Worm (Caenorhabditis elegans): ENCODE data around the gene hpo-40.

Gene hpo-40

DNA sequence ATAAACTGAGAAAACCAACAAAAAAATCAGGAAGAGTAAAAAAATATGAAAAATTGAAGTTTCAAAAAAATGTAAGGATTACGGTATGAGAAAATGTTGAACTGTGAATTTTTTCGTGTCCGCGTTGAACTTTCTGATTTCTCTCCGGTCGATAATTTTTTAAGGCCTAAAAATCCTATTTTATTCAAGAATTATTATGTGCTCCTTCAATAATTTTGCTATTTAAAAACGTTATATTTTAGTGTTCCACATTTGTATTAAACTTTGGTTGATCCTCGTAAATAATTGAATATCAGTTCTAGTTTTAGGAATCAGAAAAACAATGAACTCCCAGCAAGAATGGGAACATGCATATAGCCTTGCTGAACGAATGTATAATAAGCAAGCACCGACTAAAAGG is at the start of gene hpo-40:
Gene hpo-40 (plus strand): TSS at position 301 of the 400 bp plus-strand sequence.
- no peak for TF ChIP-seq tbx-37 (GFP tag; conservative IDR thresholded peaks at IDR 0.05)
- no peak for TF ChIP-seq hmg-4 (GFP tag; optimal IDR thresholded peaks at IDR 0.05)
- no peak for TF ChIP-seq ceh-36 (tag; optimal IDR thresholded peaks at IDR 0.05)
- TF ChIP-seq ceh-13 (GFP tag; optimal IDR thresholded peaks at IDR 0.05): no peak
- no peak for TF ChIP-seq ama-1 (optimal IDR thresholded peaks at IDR 0.05)
- TF ChIP-seq hnd-1 (tag; optimal IDR thresholded peaks at IDR 0.05): no peak
- TF ChIP-seq B0310.2 (tag; optimal IDR thresholded peaks at IDR 0.05): no peak
- no peak for TF ChIP-seq sea-1 (GFP tag; conservative IDR thresholded peaks at IDR 0.05)
- TF ChIP-seq tbx-11 (GFP tag; IDR thresholded peaks at IDR 0.05): no peak
- no peak for TF ChIP-seq scrt-1 (GFP tag; IDR thresholded peaks at IDR 0.05)
- TF ChIP-seq pes-1 (GFP tag; IDR thresholded peaks at IDR 0.05): no peak
- TF ChIP-seq flt-1 (GFP tag; IDR thresholded peaks at IDR 0.05): no peak
- no peak for TF ChIP-seq aly-1 (tag; optimal IDR thresholded peaks at IDR 0.05)
- no peak for TF ChIP-seq tra-4 (tag; optimal IDR thresholded peaks at IDR 0.05)
- no peak for TF ChIP-seq ets-7 (tag; optimal IDR thresholded peaks at IDR 0.05)
- TF ChIP-seq hmbx-1 (tag; optimal IDR thresholded peaks at IDR 0.05): no peak
- TF ChIP-seq F13C5.2 (tag; optimal IDR thresholded peaks at IDR 0.05): no peak

ce11 chrV:10166368-10166767 is 46.4 kb upstream of the hpo-40 start, which contains the start of gene C51E3.6:
Gene C51E3.6 (minus strand): TSS chrV:10166468.
- TF ChIP-seq ama-1 (optimal IDR thresholded peaks at IDR 0.05) (no peak), hmbx-1 (tag; optimal IDR thresholded peaks at IDR 0.05) (no peak), ets-7 (tag; optimal IDR thresholded peaks at IDR 0.05) (no peak), tbx-37 (GFP tag; conservative IDR thresholded peaks at IDR 0.05) (no peak), hnd-1 (tag; optimal IDR thresholded peaks at IDR 0.05) (no peak), ceh-36 (tag; optimal IDR thresholded peaks at IDR 0.05) (no peak), sea-1 (GFP tag; conservative IDR thresholded peaks at IDR 0.05) (no peak)

- TF ChIP-seq ama-1 (optimal IDR thresholded peaks at IDR 0.05) (no peak), ceh-13 (GFP tag; optimal IDR thresholded peaks at IDR 0.05) (no peak), F13C5.2 (tag; optimal IDR thresholded peaks at IDR 0.05) (no peak), hmg-4 (GFP tag; optimal IDR thresholded peaks at IDR 0.05) (no peak), hmbx-1 (tag; optimal IDR thresholded peaks at IDR 0.05) (no peak), tbx-37 (GFP tag; conservative IDR thresholded peaks at IDR 0.05) (no peak), tra-4 (tag; optimal IDR thresholded peaks at IDR 0.05) (no peak), hnd-1 (tag; optimal IDR thresholded peaks at IDR 0.05) (no peak), aly-1 (tag; optimal IDR thresholded peaks at IDR 0.05) (no peak), scrt-1 (GFP tag; IDR thresholded peaks at IDR 0.05) (no peak), ets-7 (tag; optimal IDR thresholded peaks at IDR 0.05) (no peak), sea-1 (GFP tag; conservative IDR thresholded peaks at IDR 0.05) (no peak)
Observed at ce11 chrV:10168870-10169269, 43.9 kb upstream of the hpo-40 start.

- TF ChIP-seq hnd-1 (tag; optimal IDR thresholded peaks at IDR 0.05) (no peak), flt-1 (GFP tag; IDR thresholded peaks at IDR 0.05) (no peak), tbx-37 (GFP tag; conservative IDR thresholded peaks at IDR 0.05) (no peak), ama-1 (optimal IDR thresholded peaks at IDR 0.05) (no peak), B0310.2 (tag; optimal IDR thresholded peaks at IDR 0.05) (no peak), aly-1 (tag; optimal IDR thresholded peaks at IDR 0.05) (no peak), sea-1 (GFP tag; conservative IDR thresholded peaks at IDR 0.05) (no peak), ets-7 (tag; optimal IDR thresholded peaks at IDR 0.05) (no peak)
Observed at ce11 chrV:10173653-10174052, 39.1 kb upstream of the hpo-40 start, which contains the start of gene egl-3. Gene egl-3 (minus strand): TSS chrV:10173753.

DNA sequence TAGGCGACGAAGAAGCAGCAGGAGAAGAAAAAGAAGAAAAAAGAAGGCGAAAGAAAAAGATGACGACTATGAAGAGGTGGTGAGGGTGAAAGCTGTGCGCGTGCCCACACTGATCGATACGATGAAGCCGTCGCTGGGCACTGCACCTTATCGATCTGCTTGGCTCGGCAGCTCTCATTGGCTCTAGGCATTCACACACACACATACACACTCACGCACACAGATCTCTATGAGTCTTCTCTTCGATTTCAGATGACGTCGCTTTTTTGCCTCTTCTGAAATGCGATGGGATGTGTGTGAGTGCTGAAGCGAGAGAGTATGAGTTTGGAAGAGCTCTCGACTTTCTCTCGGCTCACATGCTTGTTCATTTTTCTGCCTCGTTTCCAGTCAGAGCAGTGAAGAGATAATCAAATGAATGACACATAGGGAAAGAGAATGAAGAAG is 38.1 kb upstream of the hpo-40 start:
- TF ChIP-seq F13C5.2 (tag; optimal IDR thresholded peaks at IDR 0.05): no peak
- no peak for TF ChIP-seq pes-1 (GFP tag; IDR thresholded peaks at IDR 0.05)
- no peak for TF ChIP-seq ceh-36 (tag; optimal IDR thresholded peaks at IDR 0.05)
- no peak for TF ChIP-seq aly-1 (tag; optimal IDR thresholded peaks at IDR 0.05)
- TF ChIP-seq sea-1 (GFP tag; conservative IDR thresholded peaks at IDR 0.05): no peak
- no peak for TF ChIP-seq flt-1 (GFP tag; IDR thresholded peaks at IDR 0.05)
- TF ChIP-seq hnd-1 (tag; optimal IDR thresholded peaks at IDR 0.05): no peak
- TF ChIP-seq tbx-11 (GFP tag; IDR thresholded peaks at IDR 0.05): no peak
- no peak for TF ChIP-seq ets-7 (tag; optimal IDR thresholded peaks at IDR 0.05)
- no peak for TF ChIP-seq scrt-1 (GFP tag; IDR thresholded peaks at IDR 0.05)
- no peak for TF ChIP-seq hmbx-1 (tag; optimal IDR thresholded peaks at IDR 0.05)
- TF ChIP-seq hmg-4 (GFP tag; optimal IDR thresholded peaks at IDR 0.05): no peak
- no peak for TF ChIP-seq tbx-37 (GFP tag; conservative IDR thresholded peaks at IDR 0.05)
- TF ChIP-seq B0310.2 (tag; optimal IDR thresholded peaks at IDR 0.05): no peak
- no peak for TF ChIP-seq ceh-13 (GFP tag; optimal IDR thresholded peaks at IDR 0.05)
- no peak for TF ChIP-seq ama-1 (optimal IDR thresholded peaks at IDR 0.05)

DNA sequence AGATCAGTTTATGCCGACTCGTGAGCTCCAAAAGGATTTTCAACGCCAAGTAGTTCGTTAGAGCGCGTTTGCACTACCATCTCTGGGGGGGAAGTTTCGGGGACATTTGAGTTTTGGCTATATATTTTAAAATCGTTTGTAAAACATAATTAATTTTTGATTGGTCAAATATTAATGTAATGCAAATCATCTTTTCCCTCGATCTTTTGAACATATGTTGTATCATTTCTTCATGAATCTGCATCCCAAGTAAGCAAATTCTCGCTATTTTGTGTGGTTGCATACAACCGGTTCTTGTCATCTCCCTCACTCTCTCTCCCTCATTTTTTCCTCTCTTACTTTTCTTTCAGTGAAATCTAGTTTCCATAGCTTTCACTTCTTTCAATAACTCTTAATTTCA is 34.6 kb upstream of the hpo-40 start:
- no peak for TF ChIP-seq ama-1 (optimal IDR thresholded peaks at IDR 0.05)
- TF ChIP-seq F13C5.2 (tag; optimal IDR thresholded peaks at IDR 0.05): peak; percentile 44

- TF ChIP-seq ceh-13 (GFP tag; optimal IDR thresholded peaks at IDR 0.05) (no peak), sea-1 (GFP tag; conservative IDR thresholded peaks at IDR 0.05) (no peak), tbx-37 (GFP tag; conservative IDR thresholded peaks at IDR 0.05) (no peak), hnd-1 (tag; optimal IDR thresholded peaks at IDR 0.05) (no peak), tra-4 (tag; optimal IDR thresholded peaks at IDR 0.05) (no peak), ceh-36 (tag; optimal IDR thresholded peaks at IDR 0.05) (no peak), hmg-4 (GFP tag; optimal IDR thresholded peaks at IDR 0.05) (no peak), aly-1 (tag; optimal IDR thresholded peaks at IDR 0.05) (no peak), F13C5.2 (tag; optimal IDR thresholded peaks at IDR 0.05) (no peak), tbx-11 (GFP tag; IDR thresholded peaks at IDR 0.05) (no peak), ets-7 (tag; optimal IDR thresholded peaks at IDR 0.05) (no peak), pes-1 (GFP tag; IDR thresholded peaks at IDR 0.05) (no peak), scrt-1 (GFP tag; IDR thresholded peaks at IDR 0.05) (no peak), ama-1 (optimal IDR thresholded peaks at IDR 0.05) (no peak)
Observed at ce11 chrV:10179235-10179634, 33.5 kb upstream of the hpo-40 start, which contains the start of gene cul-5. Gene cul-5 (plus strand): TSS chrV:10179535.

ce11 chrV:10182984-10183383 is 29.7 kb upstream of the hpo-40 start, which contains the start of gene ZK856.4:
Gene ZK856.4 (plus strand): TSS chrV:10183284.
- TF ChIP-seq ama-1 (optimal IDR thresholded peaks at IDR 0.05): no peak
- TF ChIP-seq flt-1 (GFP tag; IDR thresholded peaks at IDR 0.05): no peak
- TF ChIP-seq ceh-36 (tag; optimal IDR thresholded peaks at IDR 0.05): no peak
- TF ChIP-seq ets-7 (tag; optimal IDR thresholded peaks at IDR 0.05): no peak
- TF ChIP-seq hmbx-1 (tag; optimal IDR thresholded peaks at IDR 0.05): no peak
- TF ChIP-seq hmg-4 (GFP tag; optimal IDR thresholded peaks at IDR 0.05): no peak
- TF ChIP-seq tbx-37 (GFP tag; conservative IDR thresholded peaks at IDR 0.05): no peak
- TF ChIP-seq hnd-1 (tag; optimal IDR thresholded peaks at IDR 0.05): no peak
- no peak for TF ChIP-seq scrt-1 (GFP tag; IDR thresholded peaks at IDR 0.05)
- TF ChIP-seq aly-1 (tag; optimal IDR thresholded peaks at IDR 0.05): no peak
- TF ChIP-seq tra-4 (tag; optimal IDR thresholded peaks at IDR 0.05): no peak
- TF ChIP-seq B0310.2 (tag; optimal IDR thresholded peaks at IDR 0.05): no peak
- no peak for TF ChIP-seq ceh-13 (GFP tag; optimal IDR thresholded peaks at IDR 0.05)
- no peak for TF ChIP-seq sea-1 (GFP tag; conservative IDR thresholded peaks at IDR 0.05)
- TF ChIP-seq F13C5.2 (tag; optimal IDR thresholded peaks at IDR 0.05): no peak
- no peak for TF ChIP-seq tbx-11 (GFP tag; IDR thresholded peaks at IDR 0.05)
- TF ChIP-seq pes-1 (GFP tag; IDR thresholded peaks at IDR 0.05): no peak

Measured in whole organism, early embryonic.